Fruit fly (Drosophila melanogaster): ENCODE data around the gene CG7857.
A peak's percentile ranks its signal among the peaks of the same experiment; 100 is the strongest.

The CG7857 gene

dm6 chr3L:15537916-15538581 is 33.4 kb upstream of the CG7857 start (continued):
- TF ChIP-seq CG14050 (GFP tag; IDR thresholded peaks at IDR 0.05) (no peak), Atf-2 (GFP tag; optimal IDR thresholded peaks at IDR 0.05) (peak; percentile 33), tio (GFP tag; optimal IDR thresholded peaks at IDR 0.05) (peak; percentile 68), CG11456 (GFP tag; IDR thresholded peaks at IDR 0.05) (no peak), C15 (GFP tag; IDR thresholded peaks at IDR 0.05) (no peak), danr (GFP tag; IDR thresholded peaks at IDR 0.05) (no peak), Lpt (GFP tag; optimal IDR thresholded peaks at IDR 0.05) (no peak), CG8478 (optimal IDR thresholded peaks at IDR 0.05) (no peak), H15 (GFP tag; IDR thresholded peaks at IDR 0.05) (no peak), Hr3 (GFP tag; optimal IDR thresholded peaks at IDR 0.05) (peak; percentile 66), ind (GFP tag; optimal IDR thresholded peaks at IDR 0.05) (peak; percentile 64), pum (GFP tag; optimal IDR thresholded peaks at IDR 0.05) (peak; percentile 46), chif (GFP tag; optimal IDR thresholded peaks at IDR 0.05) (peak; percentile 59 to 70), oc (tag; optimal IDR thresholded peaks at IDR 0.05) (peak; percentile 58), bcd (GFP tag; optimal IDR thresholded peaks at IDR 0.05) (peak; percentile 66), fd102C (GFP tag; optimal IDR thresholded peaks at IDR 0.05) (no peak), mld (GFP tag; IDR thresholded peaks at IDR 0.05; ENCODE audit: partially characterized antibody) (no peak), tap (tag; optimal IDR thresholded peaks at IDR 0.05) (peak; percentile 33), CG34224 (GFP tag; IDR thresholded peaks at IDR 0.05; ENCODE audit: partially characterized antibody) (no peak), CG3065 (GFP tag; optimal IDR thresholded peaks at IDR 0.05) (no peak), CG32772 (GFP tag; IDR thresholded peaks at IDR 0.05) (no peak), croc (GFP tag; conservative IDR thresholded peaks at IDR 0.05) (peak; percentile 21; the same call in 1 of the 3 replicates), lab (GFP tag; optimal IDR thresholded peaks at IDR 0.05) (peak; percentile 68), CG16779 (GFP tag; IDR thresholded peaks at IDR 0.05) (no peak), disco-r (GFP tag; optimal IDR thresholded peaks at IDR 0.05) (peak; percentile 29), CG6175 (GFP tag; IDR thresholded peaks at IDR 0.05) (no peak), Nf-YA (GFP tag; IDR thresholded peaks at IDR 0.05) (no peak), nau (GFP tag; optimal IDR thresholded peaks at IDR 0.05) (peak; percentile 64), stwl (tag; optimal IDR thresholded peaks at IDR 0.05) (no peak), CG42726 (GFP tag; IDR thresholded peaks at IDR 0.05; ENCODE audit: partially characterized antibody) (no peak), CG15479 (GFP tag; optimal IDR thresholded peaks at IDR 0.05) (peak; percentile 96), CG9817 (tag; optimal IDR thresholded peaks at IDR 0.05) (peak; percentile 9), CG18476 (GFP tag; optimal IDR thresholded peaks at IDR 0.05) (peak; percentile 56), Bteb2 (GFP tag; optimal IDR thresholded peaks at IDR 0.05) (peak; percentile 46), ssp (GFP tag; IDR thresholded peaks at IDR 0.05) (peak; percentile 19; the same call in 1 of the 2 replicates), dmrt11E (tag; optimal IDR thresholded peaks at IDR 0.05) (peak; percentile 79), CG1602 (GFP tag; optimal IDR thresholded peaks at IDR 0.05) (peak; percentile 73), Max (GFP tag; optimal IDR thresholded peaks at IDR 0.05) (peak; percentile 55), sisA (GFP tag; IDR thresholded peaks at IDR 0.05) (no peak; the same call in none of the 2 replicates), hbn (GFP tag; IDR thresholded peaks at IDR 0.05; ENCODE audit: partially characterized antibody) (no peak), Oaz (GFP tag; IDR thresholded peaks at IDR 0.05) (no peak), CG10462 (GFP tag; optimal IDR thresholded peaks at IDR 0.05) (peak; percentile 35), CG5180 (GFP tag; optimal IDR thresholded peaks at IDR 0.05) (peak; percentile 55), Asciz (GFP tag; optimal IDR thresholded peaks at IDR 0.05) (peak; percentile 75), nerfin-1 (tag; optimal IDR thresholded peaks at IDR 0.05) (peak; percentile 58), CG14667 (GFP tag; IDR thresholded peaks at IDR 0.05) (no peak), CG8924 (tag; optimal IDR thresholded peaks at IDR 0.05) (peak; percentile 77), chn (GFP tag; optimal IDR thresholded peaks at IDR 0.05) (peak; percentile 19), CG9932 (GFP tag; IDR thresholded peaks at IDR 0.05) (no peak), Usf (GFP tag; optimal IDR thresholded peaks at IDR 0.05) (peak; percentile 1)
